Worm (Caenorhabditis elegans) whole organism, early embryonic: ENCODE measurements around the gene iff-2.

Experiments used
- ama-1 ChIP-seq: fragments of 150-350 bp; optimal IDR thresholded peaks from 2 replicates; lab custom pipeline; 2014
- flt-1 ChIP-seq: fragments of 200-800 bp; sonication (Bioruptor generic); IDR thresholded peaks from 2 replicates; pipeline ENCODE4 v1.3.6; 2022; ENCODE audit warnings: missing genetic modification characterization, missing compliant biosample characterization
- hmbx-1 ChIP-seq: sonication (generic microtip); optimal IDR thresholded peaks from 2 replicates; lab custom pipeline; 2016; ENCODE audit warnings: mild to moderate bottlenecking, missing genetic modification characterization, missing compliant biosample characterization
- hmg-4 ChIP-seq: fragments of 200-800 bp; sonication (Bioruptor generic); optimal IDR thresholded peaks from 2 replicates; lab custom pipeline; 2018; ENCODE audit warnings: mild to moderate bottlenecking, missing genetic modification characterization, missing compliant biosample characterization
- pes-1 ChIP-seq: fragments of 200-800 bp; sonication (Bioruptor generic); IDR thresholded peaks from 2 replicates; pipeline ENCODE4 v1.3.6; 2022; ENCODE audit warnings: missing genetic modification reagents, missing genetic modification characterization, missing compliant biosample characterization
- scrt-1 ChIP-seq: fragments of 200-800 bp; sonication (Bioruptor generic); IDR thresholded peaks from 2 replicates; pipeline ENCODE4 v1.3.6; 2022; ENCODE audit warnings: missing genetic modification characterization, missing compliant biosample characterization
- sea-1 ChIP-seq: fragments of 200-800 bp; sonication (Bioruptor generic); conservative IDR thresholded peaks from 2 replicates; pipeline ENCODE4 v1.3.6; 2022; ENCODE audit warnings: missing genetic modification characterization, missing compliant biosample characterization
- tbx-37 ChIP-seq: fragments of 200-800 bp; sonication (Bioruptor generic); conservative IDR thresholded peaks from 2 replicates; pipeline ENCODE4 v1.3.6; 2022; ENCODE audit warnings: missing genetic modification reagents, missing genetic modification characterization, missing compliant biosample characterization
- tra-4 ChIP-seq: sonication (generic microtip); optimal IDR thresholded peaks from 2 replicates; lab custom pipeline; 2017; ENCODE audit warnings: missing genetic modification characterization, missing compliant biosample characterization

ce11 chrII:8569038-8569977 lies 8.1 kb upstream of the iff-2 start, which contains the start of the genes col-38 and rpl-5:
- TF ChIP-seq pes-1 (GFP tag; lab: Robert Waterston, UW) (no peak), hmbx-1 (tag; lab: Kevin White, UChicago) (no peak), hmg-4 (GFP tag; lab: Kevin White, UChicago) (peak; percentile 39), ama-1 (no peak), tra-4 (tag; lab: Kevin White, UChicago) (no peak), tbx-37 (GFP tag; lab: Robert Waterston, UW) (no peak), scrt-1 (GFP tag; lab: Robert Waterston, UW) (no peak), flt-1 (GFP tag; lab: Robert Waterston, UW) (peak; percentile 38; the same call in 1 of the 2 replicates), sea-1 (GFP tag; lab: Robert Waterston, UW) (no peak)
